Worm (Caenorhabditis elegans) whole organism, L2 larva: ENCODE results near the gene fkh-7.

Experiments used
- C34F6.9 ChIP-seq: fragments of 150-350 bp; optimal IDR thresholded peaks from 2 replicates; lab custom pipeline; 2014; ENCODE audit warnings: missing biosample characterization, missing genetic modification characterization
- ZK546.5 ChIP-seq: sonication (generic microtip); optimal IDR thresholded peaks from 2 replicates; lab custom pipeline; 2017; ENCODE audit warnings: missing biosample characterization, missing genetic modification characterization
- blmp-1 ChIP-seq: sonication (generic microtip); optimal IDR thresholded peaks from 2 replicates; lab custom pipeline; 2017; ENCODE audit warnings: missing genetic modification characterization, mild to moderate bottlenecking, missing compliant biosample characterization, antibody characterized with exemption, moderate library complexity; ENCODE audit not compliant: insufficient read depth
- ceh-16 ChIP-seq: fragments of 150-350 bp; optimal IDR thresholded peaks from 2 replicates; lab custom pipeline; 2014; ENCODE audit warnings: missing biosample characterization, missing genetic modification characterization
- ceh-82 ChIP-seq: fragments of 150-350 bp; optimal IDR thresholded peaks from 2 replicates; lab custom pipeline; 2014; ENCODE audit warnings: missing biosample characterization, missing genetic modification characterization
- crh-2 ChIP-seq: sonication (generic microtip); optimal IDR thresholded peaks from 2 replicates; lab custom pipeline; 2017; ENCODE audit warnings: missing biosample characterization, missing genetic modification characterization
- egl-27 ChIP-seq: sonication (generic microtip); optimal IDR thresholded peaks from 3 replicates; lab custom pipeline; 2017; ENCODE audit warnings: missing biosample characterization, missing genetic modification reagents, missing genetic modification characterization
- fos-1 ChIP-seq: fragments of 150-350 bp; optimal IDR thresholded peaks from 2 replicates; lab custom pipeline; 2014; ENCODE audit warnings: missing biosample characterization, missing genetic modification characterization
- gmeb-1 ChIP-seq: fragments of 150-350 bp; optimal IDR thresholded peaks from 2 replicates; lab custom pipeline; 2014; ENCODE audit warnings: missing biosample characterization, missing genetic modification characterization
- lsy-2 ChIP-seq, 2 experiments: fragments of 150-350 bp in 1 of 2; sonication (generic microtip) in 1 of 2; optimal IDR thresholded peaks; 2 replicates each; lab custom pipeline; 2014 to 2017; ENCODE audit warnings: missing biosample characterization in 2 of 2, missing genetic modification characterization in 2 of 2
- mab-5 ChIP-seq: fragments of 150-350 bp; optimal IDR thresholded peaks from 2 replicates; lab custom pipeline; 2014; ENCODE audit warnings: missing biosample characterization, missing genetic modification characterization
- mbf-1 ChIP-seq: sonication (generic microtip); optimal IDR thresholded peaks from 2 replicates; lab custom pipeline; 2017; ENCODE audit warnings: missing biosample characterization, missing genetic modification characterization
- nhr-10 ChIP-seq: sonication (generic microtip); optimal IDR thresholded peaks from 2 replicates; lab custom pipeline; 2017; ENCODE audit warnings: missing biosample characterization, missing genetic modification characterization
- nhr-11 ChIP-seq: fragments of 150-350 bp; optimal IDR thresholded peaks from 2 replicates; lab custom pipeline; 2014; ENCODE audit warnings: missing biosample characterization, missing genetic modification characterization
- nhr-12 ChIP-seq: fragments of 150-350 bp; optimal IDR thresholded peaks from 2 replicates; lab custom pipeline; 2014; ENCODE audit warnings: missing biosample characterization, missing genetic modification characterization
- nhr-129 ChIP-seq: fragments of 150-350 bp; optimal IDR thresholded peaks from 2 replicates; lab custom pipeline; 2014; ENCODE audit warnings: missing biosample characterization, missing genetic modification characterization
- nhr-21 ChIP-seq: fragments of 150-350 bp; optimal IDR thresholded peaks from 2 replicates; lab custom pipeline; 2014; ENCODE audit warnings: missing biosample characterization, missing genetic modification characterization
- nhr-25 ChIP-seq: fragments of 150-350 bp; sonication (generic microtip); optimal IDR thresholded peaks from 3 replicates; lab custom pipeline; 2014; ENCODE audit warnings: missing biosample characterization, missing genetic modification characterization
- nhr-6 ChIP-seq: fragments of 150-350 bp; optimal IDR thresholded peaks from 2 replicates; lab custom pipeline; 2014; ENCODE audit warnings: missing biosample characterization, missing genetic modification characterization
- nhr-77 ChIP-seq: fragments of 150-350 bp; optimal IDR thresholded peaks from 2 replicates; lab custom pipeline; 2014; ENCODE audit warnings: missing biosample characterization, missing genetic modification characterization
- peb-1 ChIP-seq: fragments of 150-350 bp; optimal IDR thresholded peaks from 2 replicates; lab custom pipeline; 2014; ENCODE audit warnings: missing biosample characterization, missing genetic modification characterization
- sma-9 ChIP-seq, 2 experiments: fragments of 150-350 bp in 1 of 2; sonication (generic microtip) in 1 of 2; optimal IDR thresholded peaks; 2 replicates each; lab custom pipeline; 2014 to 2016; ENCODE audit warnings: missing genetic modification characterization in 2 of 2, mild to moderate bottlenecking in 1 of 2, missing biosample characterization in 1 of 2, missing compliant biosample characterization in 1 of 2, missing genetic modification reagents in 1 of 2, moderate library complexity in 1 of 2
- snpc-4 ChIP-seq: fragments of 150-350 bp; optimal IDR thresholded peaks from 2 replicates; lab custom pipeline; 2014; ENCODE audit warnings: missing biosample characterization, missing genetic modification characterization
- unc-39 ChIP-seq: fragments of 150-350 bp; optimal IDR thresholded peaks from 2 replicates; lab custom pipeline; 2014; ENCODE audit warnings: missing biosample characterization, missing genetic modification characterization
- unc-55 ChIP-seq: fragments of 150-350 bp; sonication (generic microtip); optimal IDR thresholded peaks from 3 replicates; lab custom pipeline; 2014; ENCODE audit warnings: missing biosample characterization, missing genetic modification reagents, missing genetic modification characterization
- unc-62 ChIP-seq: fragments of 150-350 bp; optimal IDR thresholded peaks from 2 replicates; lab custom pipeline; 2014; ENCODE audit warnings: missing biosample characterization, missing genetic modification reagents, missing genetic modification characterization
- zag-1 ChIP-seq: fragments of 150-350 bp; optimal IDR thresholded peaks from 2 replicates; lab custom pipeline; 2014; ENCODE audit warnings: missing biosample characterization, missing genetic modification characterization
- ztf-1 ChIP-seq: fragments of 200-800 bp; sonication (Bioruptor generic); conservative IDR thresholded peaks from 2 replicates; pipeline ENCODE4 v1.3.6; 2022; ENCODE audit warnings: missing genetic modification characterization, missing compliant biosample characterization
- ztf-11 ChIP-seq: sonication (generic microtip); optimal IDR thresholded peaks from 2 replicates; lab custom pipeline; 2017; ENCODE audit warnings: missing biosample characterization, missing genetic modification characterization
- ztf-4 ChIP-seq: fragments of 150-350 bp; optimal IDR thresholded peaks from 2 replicates; lab custom pipeline; 2014; ENCODE audit warnings: missing biosample characterization, missing genetic modification characterization

Gene fkh-7

DNA sequence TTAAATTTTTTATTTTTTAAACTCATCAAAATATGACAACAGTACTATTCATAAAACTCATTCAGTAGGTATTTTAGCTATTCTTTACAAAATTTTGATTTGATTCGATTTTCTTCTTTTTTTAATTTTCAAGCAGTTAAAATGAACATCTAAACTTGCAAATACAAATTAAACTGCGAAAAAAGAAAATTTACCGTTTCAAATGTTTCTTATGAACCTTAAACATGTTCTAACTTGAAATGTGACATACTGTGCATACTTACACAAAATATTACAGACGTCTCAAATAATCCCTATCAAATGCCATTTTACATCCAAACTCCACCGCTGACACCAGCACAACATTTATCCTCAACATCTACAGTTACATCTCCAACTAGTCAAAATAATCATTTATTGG is at the start of gene fkh-7:
Gene fkh-7 (plus strand): TSS at position 301 of the 400 bp plus-strand sequence.
- no peak for TF ChIP-seq unc-39 (tag; lab: Kevin White, UChicago)
- no peak for TF ChIP-seq nhr-11 (tag; lab: Kevin White, UChicago)
- TF ChIP-seq ztf-1 (GFP tag; lab: Robert Waterston, UW) = no peak
- TF ChIP-seq peb-1 (tag; lab: Kevin White, UChicago) = no peak
- no peak for TF ChIP-seq nhr-77 (tag; lab: Kevin White, UChicago)
- no peak for TF ChIP-seq unc-62 (GFP tag; lab: Kevin White, UChicago)
- no peak for TF ChIP-seq ztf-4
- no peak for TF ChIP-seq mbf-1 (tag; lab: Kevin White, UChicago)
- no peak for TF ChIP-seq blmp-1

DNA sequence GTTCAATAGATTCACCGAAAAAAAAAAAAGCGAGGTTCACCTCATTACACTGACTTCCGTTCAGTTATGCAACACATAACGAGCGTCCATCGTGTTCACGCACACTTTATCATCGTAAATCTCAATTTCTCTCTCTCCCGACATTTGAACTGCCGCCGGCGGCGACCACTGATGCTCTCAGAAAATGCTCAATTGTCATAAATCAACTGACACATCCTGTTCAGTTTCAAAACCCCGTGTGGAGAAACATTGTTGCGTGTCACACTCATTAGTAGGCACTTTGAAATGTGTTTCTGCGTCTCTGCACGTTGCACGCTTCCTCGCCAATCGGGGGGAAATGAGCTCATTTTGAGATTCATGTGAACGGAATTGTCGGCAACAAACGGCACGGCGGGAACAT is 48.7 kb upstream of the fkh-7 start:
- TF ChIP-seq ZK546.5 (tag; lab: Kevin White, UChicago) (no peak), C34F6.9 (tag; lab: Kevin White, UChicago) (peak; percentile 10)

DNA sequence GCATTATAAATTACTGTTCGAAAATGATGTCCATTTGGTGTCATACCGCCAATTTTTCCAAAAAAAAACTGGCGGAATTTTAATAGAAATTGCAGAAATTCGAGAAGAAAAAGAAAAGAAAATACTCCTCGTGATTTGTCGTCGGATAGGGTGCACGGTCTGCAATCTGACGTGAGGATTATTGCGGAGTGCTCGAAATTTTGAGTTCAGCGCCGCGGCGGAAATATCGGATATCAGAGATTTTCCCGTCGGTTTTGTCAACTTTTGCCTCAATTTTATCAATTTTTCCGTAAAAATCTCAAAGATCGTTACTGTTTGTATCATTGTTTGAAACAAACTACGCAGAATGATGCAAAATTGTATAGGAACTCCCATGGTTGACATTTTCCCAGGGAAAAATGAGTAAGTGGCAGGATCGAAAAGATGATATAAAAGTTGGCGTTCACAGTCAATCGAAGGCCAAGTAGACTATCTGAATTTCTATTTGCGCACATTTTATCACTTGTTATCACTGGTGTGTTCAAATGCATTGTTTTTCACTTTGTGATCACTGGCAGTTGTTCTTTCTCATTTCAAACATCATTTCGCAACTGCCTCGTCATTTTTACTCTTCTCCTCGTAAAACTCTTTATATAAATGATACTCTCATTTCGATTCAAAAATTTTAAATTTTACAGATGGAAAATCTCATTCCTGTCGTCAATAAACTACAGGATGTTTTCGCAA is 46.5 kb upstream of the fkh-7 start, which contains the start of the genes fem-1 and drp-1:
Gene fem-1 (minus strand): TSS at position 150 of the 726 bp plus-strand sequence.
Gene drp-1 (plus strand): TSS at position 676 of the 726 bp plus-strand sequence.
- TF ChIP-seq C34F6.9 (tag; lab: Kevin White, UChicago) = peak; percentile 47
- peak; percentile 19 for TF ChIP-seq nhr-129 (tag; lab: Kevin White, UChicago)
- TF ChIP-seq gmeb-1 (tag; lab: Kevin White, UChicago) = peak; percentile 3
- no peak for TF ChIP-seq ztf-11 (tag; lab: Kevin White, UChicago)

DNA sequence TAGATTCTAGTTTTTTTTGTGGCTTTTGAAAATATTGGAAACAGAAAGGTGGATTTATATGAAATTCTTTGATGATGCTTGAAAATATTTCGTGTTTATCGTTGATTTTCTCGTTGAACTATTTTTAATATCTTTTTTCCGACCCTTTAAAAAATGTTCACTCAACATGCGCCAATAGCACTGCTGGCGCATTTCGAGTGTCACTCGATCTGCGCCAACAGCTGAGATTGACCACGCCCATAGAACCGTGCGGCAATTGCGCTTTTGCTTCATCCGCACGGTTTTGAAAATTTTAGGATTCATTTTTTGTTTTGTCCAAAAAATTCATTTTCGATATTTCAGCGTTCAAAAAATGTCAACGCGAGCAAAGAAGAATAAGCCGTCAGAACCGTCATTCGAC is 43.2 kb upstream of the fkh-7 start, which contains the start of gene tebp-2:
Gene tebp-2 (plus strand): TSS at position 343 of the 400 bp plus-strand sequence.
- TF ChIP-seq unc-55 (GFP tag; lab: Kevin White, UChicago) = no peak
- no peak for TF ChIP-seq zag-1 (tag; lab: Kevin White, UChicago)
- no peak for TF ChIP-seq nhr-12 (tag; lab: Kevin White, UChicago)
- TF ChIP-seq nhr-10 (tag; lab: Kevin White, UChicago) = no peak
- no peak for TF ChIP-seq ceh-82 (tag; lab: Kevin White, UChicago)
- no peak for TF ChIP-seq ceh-16 (tag; lab: Kevin White, UChicago)
- TF ChIP-seq mbf-1 (tag; lab: Kevin White, UChicago) = no peak
- TF ChIP-seq nhr-25 (tag; lab: Kevin White, UChicago) = no peak
- TF ChIP-seq snpc-4 (tag; lab: Kevin White, UChicago) = no peak
- TF ChIP-seq blmp-1 = no peak

DNA sequence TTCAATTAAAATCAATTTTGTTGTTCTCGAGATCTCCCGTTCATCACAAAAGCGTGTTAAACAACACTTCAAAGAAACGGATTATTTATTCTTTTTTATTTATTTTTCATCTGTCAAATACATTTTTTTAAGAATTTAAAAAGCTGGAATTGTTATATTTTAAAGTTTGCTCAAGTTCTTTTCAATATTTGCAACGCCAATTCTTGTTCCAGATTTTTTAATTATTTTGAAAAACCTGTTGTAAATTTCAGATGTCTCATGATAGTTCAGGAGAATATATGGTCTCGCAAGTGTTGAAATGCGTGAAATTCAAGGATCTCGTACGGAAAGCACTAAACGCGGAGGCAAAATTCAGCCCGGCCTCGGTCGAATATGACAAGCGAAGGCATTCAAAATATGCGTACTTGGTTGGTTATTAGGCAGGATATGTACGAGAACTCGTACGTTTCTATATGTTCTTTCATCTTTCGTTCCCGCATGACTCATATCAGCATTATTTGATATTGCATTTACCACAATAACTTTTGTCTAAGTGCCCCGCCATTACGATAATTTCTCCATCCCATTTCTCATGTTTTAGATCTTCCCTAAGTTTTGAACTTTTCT is 39.8 kb upstream of the fkh-7 start, which contains the start of gene cec-6:
Gene cec-6 (plus strand): TSS at position 252 of the 606 bp plus-strand sequence.
- TF ChIP-seq mab-5 (no peak), ztf-4 (no peak), nhr-6 (tag; lab: Kevin White, UChicago) (no peak)

DNA sequence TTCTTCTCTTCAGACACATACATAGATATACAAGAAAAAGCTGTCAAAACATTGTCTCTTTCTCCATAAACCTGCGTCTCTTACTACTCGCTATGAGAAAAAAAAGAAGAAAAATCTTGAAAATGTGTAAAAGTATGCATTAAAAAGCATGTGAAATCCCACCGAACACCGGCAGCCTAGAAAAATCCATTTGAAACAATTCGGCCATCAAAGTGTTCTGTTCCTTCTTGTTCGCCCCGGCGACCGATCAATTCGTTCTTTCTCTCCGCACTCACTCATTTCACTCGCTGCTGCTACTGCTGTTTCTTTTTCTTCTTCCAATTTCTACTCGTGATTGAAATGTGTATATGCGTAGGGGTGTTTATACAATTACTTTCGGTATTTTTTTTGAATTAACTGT is 35.6 kb upstream of the fkh-7 start:
- peak; percentile 87 for TF ChIP-seq unc-55 (GFP tag; lab: Kevin White, UChicago)
- TF ChIP-seq nhr-21 (tag; lab: Kevin White, UChicago) = peak; percentile 5
- peak; percentile 20 for TF ChIP-seq sma-9 (GFP tag; optimal IDR thresholded peaks at IDR 0.05; lab: Kevin White, UChicago)
- no peak for TF ChIP-seq sma-9 (tag; optimal IDR thresholded peaks at IDR 0.05; lab: Kevin White, UChicago)
- TF ChIP-seq nhr-129 (tag; lab: Kevin White, UChicago) = peak; percentile 62
- TF ChIP-seq nhr-11 (tag; lab: Kevin White, UChicago) = no peak
- peak in 1 of 2 experiments; percentile 56 for TF ChIP-seq lsy-2 (tag; optimal IDR thresholded peaks at IDR 0.05; lab: Kevin White, UChicago)
- peak; percentile 10 for TF ChIP-seq gmeb-1 (tag; lab: Kevin White, UChicago)
- peak; percentile 4 for TF ChIP-seq crh-2 (tag; lab: Kevin White, UChicago)
- no peak for TF ChIP-seq egl-27 (tag; lab: Kevin White, UChicago)
- peak; percentile 9 for TF ChIP-seq ztf-4
- peak; percentile 77 for TF ChIP-seq fos-1 (tag; lab: Kevin White, UChicago)
- peak; percentile 81 for TF ChIP-seq C34F6.9 (tag; lab: Kevin White, UChicago)
- peak; percentile 22 for TF ChIP-seq blmp-1
- no peak for TF ChIP-seq unc-39 (tag; lab: Kevin White, UChicago)
- TF ChIP-seq, all 48 proteins: peak for 11
